Fruit fly (Drosophila melanogaster) whole organism, adult: Measurements from ENCODE around the gene crol.

ENCODE experiments used
- CG11617 ChIP-seq: fragments of 200-800 bp; sonication (Bioruptor generic); optimal IDR thresholded peaks from 2 replicates; lab custom pipeline; 2017; ENCODE audit warnings: mild to moderate bottlenecking, missing biosample characterization, missing genetic modification reagents, missing genetic modification characterization
- CG12768 ChIP-seq: fragments of 200-800 bp; sonication (Bioruptor generic); optimal IDR thresholded peaks from 2 replicates; lab custom pipeline; 2017; ENCODE audit warnings: missing biosample characterization, missing genetic modification characterization, mild to moderate bottlenecking, moderate library complexity, missing genetic modification reagents
- CG14711 ChIP-seq: fragments of 200-800 bp; sonication (Bioruptor generic); optimal IDR thresholded peaks from 2 replicates; lab custom pipeline; 2018; ENCODE audit warnings: missing biosample characterization, mild to moderate bottlenecking, missing genetic modification characterization, moderate library complexity
- CG1620 ChIP-seq: fragments of 200-800 bp; sonication (Bioruptor generic); optimal IDR thresholded peaks from 2 replicates; lab custom pipeline; 2016; ENCODE audit warnings: missing biosample characterization, missing genetic modification characterization
- CG33017 ChIP-seq: fragments of 200-800 bp; sonication (Bioruptor generic); optimal IDR thresholded peaks from 2 replicates; lab custom pipeline; 2018; ENCODE audit warnings: missing biosample characterization, mild to moderate bottlenecking, missing genetic modification characterization, moderate library complexity
- CG5204 ChIP-seq: fragments of 200-800 bp; sonication (Bioruptor generic); optimal IDR thresholded peaks from 2 replicates; lab custom pipeline; 2016; ENCODE audit warnings: missing biosample characterization, missing genetic modification characterization
- CG7045 ChIP-seq: fragments of 200-800 bp; sonication (Bioruptor generic); optimal IDR thresholded peaks from 2 replicates; lab custom pipeline; 2017; ENCODE audit warnings: missing biosample characterization, mild to moderate bottlenecking, missing genetic modification characterization
- CG7101 ChIP-seq: fragments of 200-800 bp; sonication (Bioruptor generic); optimal IDR thresholded peaks from 2 replicates; lab custom pipeline; 2018; ENCODE audit warnings: missing biosample characterization, mild to moderate bottlenecking, missing genetic modification characterization, moderate library complexity
- Clk ChIP-seq: fragments of 200-800 bp; sonication (Bioruptor generic); optimal IDR thresholded peaks from 2 replicates; lab custom pipeline; 2017; ENCODE audit warnings: missing biosample characterization, missing genetic modification characterization
- Crg-1 ChIP-seq: fragments of 200-800 bp; sonication (Bioruptor generic); optimal IDR thresholded peaks from 2 replicates; lab custom pipeline; 2016; ENCODE audit warnings: missing biosample characterization, missing genetic modification characterization
- Hr96 ChIP-seq: fragments of 200-800 bp; sonication (Bioruptor generic); optimal IDR thresholded peaks from 2 replicates; lab custom pipeline; 2016; ENCODE audit warnings: missing biosample characterization, missing genetic modification characterization
- Mnt ChIP-seq: fragments of 200-800 bp; sonication (Bioruptor generic); optimal IDR thresholded peaks from 2 replicates; lab custom pipeline; 2016; ENCODE audit warnings: missing biosample characterization, mild to moderate bottlenecking, missing genetic modification characterization
- bab1 ChIP-seq: fragments of 200-800 bp; sonication (Bioruptor generic); optimal IDR thresholded peaks from 3 replicates; lab custom pipeline; 2019; ENCODE audit warnings: missing biosample characterization, mild to moderate bottlenecking, missing genetic modification characterization, moderate library complexity
- cic ChIP-seq: fragments of 200-800 bp; sonication (Bioruptor generic); optimal IDR thresholded peaks from 2 replicates; lab custom pipeline; 2017; ENCODE audit warnings: missing biosample characterization, mild to moderate bottlenecking, missing genetic modification characterization, moderate library complexity
- cnc ChIP-seq, 2 experiments: fragments of >200 bp; optimal IDR thresholded peaks; 2 replicates each; lab custom pipeline; 2017
- kay ChIP-seq: fragments of 200-800 bp; sonication (Bioruptor generic); peaks from one replicate; lab custom pipeline; 2016; ENCODE audit warnings: missing biosample characterization, missing genetic modification characterization, borderline replicate concordance
- ovo ChIP-seq: fragments of 200-800 bp; sonication (Bioruptor generic); optimal IDR thresholded peaks from 2 replicates; lab custom pipeline; 2016; ENCODE audit warnings: missing biosample characterization, missing genetic modification characterization
- pad ChIP-seq: fragments of 200-800 bp; sonication (Bioruptor generic); optimal IDR thresholded peaks from 3 replicates; lab custom pipeline; 2017; ENCODE audit warnings: missing biosample characterization, missing genetic modification characterization, mild to moderate bottlenecking, moderate library complexity, missing genetic modification reagents
- tj ChIP-seq: fragments of 200-800 bp; sonication (Bioruptor generic); optimal IDR thresholded peaks from 3 replicates; lab custom pipeline; 2017; ENCODE audit warnings: missing biosample characterization, mild to moderate bottlenecking, missing genetic modification characterization, moderate library complexity
- toe ChIP-seq: fragments of 200-800 bp; sonication (Bioruptor generic); optimal IDR thresholded peaks from 2 replicates; lab custom pipeline; 2016; ENCODE audit warnings: missing biosample characterization, missing genetic modification characterization

Gene crol

DNA sequence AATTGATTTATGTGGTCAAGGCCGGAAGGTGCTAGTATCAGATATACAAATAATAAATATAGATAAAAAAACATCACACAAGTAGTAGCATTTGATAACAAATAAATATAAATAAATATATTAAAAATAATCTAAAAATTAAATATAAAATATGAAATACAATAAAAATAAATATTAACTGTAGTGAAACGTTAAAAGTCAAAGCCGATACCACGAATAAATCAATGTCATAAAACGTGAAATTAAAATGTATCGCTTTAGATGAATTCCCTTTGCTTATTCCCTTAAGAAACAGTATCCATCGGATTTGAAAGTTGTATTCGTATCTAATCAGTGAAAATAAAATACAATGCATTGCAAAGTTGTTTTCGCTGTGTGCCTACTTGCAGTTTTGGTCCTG is 25.1 kb upstream of the crol start, which contains the start of gene CG45012:
Gene CG45012, plus strand, starts transcription at position 301 of the 400 bp plus-strand sequence.
- TF ChIP-seq CG33017 (tag; lab: Kevin White, UChicago) (no peak), CG7045 (no peak), CG11617 (GFP tag; lab: Kevin White, UChicago) (no peak), Clk (GFP tag; lab: Kevin White, UChicago) (no peak), CG14711 (no peak), ovo (no peak), CG12768 (no peak), pad (GFP tag; lab: Kevin White, UChicago) (no peak), tj (GFP tag; lab: Kevin White, UChicago) (no peak)

DNA sequence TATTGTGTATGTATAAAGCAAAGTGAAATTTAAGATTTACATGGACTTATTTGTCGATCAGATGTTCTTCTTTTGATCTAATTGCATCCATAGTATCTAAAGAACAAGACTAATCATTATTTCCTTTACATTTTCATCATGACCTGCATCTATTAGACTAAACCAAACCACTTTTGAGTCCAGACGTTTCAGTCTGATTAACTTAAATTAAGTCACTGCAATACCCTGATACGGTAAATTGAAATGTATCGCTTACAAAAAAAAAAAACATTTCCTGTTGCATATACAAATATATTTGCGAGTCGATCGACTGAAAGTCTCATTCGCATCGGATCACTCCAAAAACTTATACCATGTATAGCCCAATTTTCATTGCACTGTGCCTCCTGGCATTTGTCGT is 24.5 kb upstream of the crol start, which contains the start of gene CG45011:
Gene CG45011, plus strand, starts transcription at position 301 of the 400 bp plus-strand sequence.
- TF ChIP-seq toe (no peak), kay (GFP tag; lab: Kevin White, UChicago) (peak; percentile 18), cnc (optimal IDR thresholded peaks at IDR 0.05; lab: Kevin White, UChicago) (no peak)

DNA sequence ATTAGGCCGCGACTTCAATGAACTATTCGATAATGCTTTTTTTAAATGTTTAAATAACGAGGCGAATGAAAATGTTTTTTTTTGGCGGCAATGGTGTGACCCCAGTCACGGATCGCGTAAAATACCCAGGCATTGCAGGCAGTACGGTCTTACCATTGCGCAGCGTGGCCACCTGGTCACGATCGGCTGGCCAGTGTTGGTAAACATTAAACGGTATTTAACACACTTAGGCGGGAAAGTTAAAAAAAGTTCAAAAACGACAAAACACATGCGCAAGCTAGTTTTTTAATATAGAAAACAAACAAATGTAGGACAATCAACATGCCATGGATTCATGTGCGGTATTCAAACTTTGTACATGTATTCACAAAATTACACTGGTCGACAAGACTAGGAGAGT is 20.0 kb upstream of the crol start, which contains the start of gene esc:
Gene esc, minus strand, starts transcription at position 129 of the 400 bp plus-strand sequence.
- TF ChIP-seq toe (no peak), CG33017 (tag; lab: Kevin White, UChicago) (no peak), ovo (peak; percentile 39), Hr96 (no peak), kay (GFP tag; lab: Kevin White, UChicago) (no peak), CG14711 (peak; percentile 13), CG5204 (GFP tag; lab: Kevin White, UChicago) (no peak), bab1 (GFP tag; lab: Kevin White, UChicago) (peak; percentile 50), CG7045 (no peak), CG7101 (tag; lab: Kevin White, UChicago) (peak; percentile 20), cic (GFP tag; lab: Kevin White, UChicago) (no peak), CG11617 (GFP tag; lab: Kevin White, UChicago) (no peak), Mnt (GFP tag; lab: Kevin White, UChicago) (peak; percentile 4), tj (GFP tag; lab: Kevin White, UChicago) (no peak), Crg-1 (GFP tag; lab: Kevin White, UChicago) (peak; percentile 45), CG12768 (no peak), Clk (GFP tag; lab: Kevin White, UChicago) (no peak), CG1620 (GFP tag; lab: Kevin White, UChicago) (peak; percentile 41), pad (GFP tag; lab: Kevin White, UChicago) (peak; percentile 35), cnc (optimal IDR thresholded peaks at IDR 0.05; lab: Kevin White, UChicago) (no peak)

DNA sequence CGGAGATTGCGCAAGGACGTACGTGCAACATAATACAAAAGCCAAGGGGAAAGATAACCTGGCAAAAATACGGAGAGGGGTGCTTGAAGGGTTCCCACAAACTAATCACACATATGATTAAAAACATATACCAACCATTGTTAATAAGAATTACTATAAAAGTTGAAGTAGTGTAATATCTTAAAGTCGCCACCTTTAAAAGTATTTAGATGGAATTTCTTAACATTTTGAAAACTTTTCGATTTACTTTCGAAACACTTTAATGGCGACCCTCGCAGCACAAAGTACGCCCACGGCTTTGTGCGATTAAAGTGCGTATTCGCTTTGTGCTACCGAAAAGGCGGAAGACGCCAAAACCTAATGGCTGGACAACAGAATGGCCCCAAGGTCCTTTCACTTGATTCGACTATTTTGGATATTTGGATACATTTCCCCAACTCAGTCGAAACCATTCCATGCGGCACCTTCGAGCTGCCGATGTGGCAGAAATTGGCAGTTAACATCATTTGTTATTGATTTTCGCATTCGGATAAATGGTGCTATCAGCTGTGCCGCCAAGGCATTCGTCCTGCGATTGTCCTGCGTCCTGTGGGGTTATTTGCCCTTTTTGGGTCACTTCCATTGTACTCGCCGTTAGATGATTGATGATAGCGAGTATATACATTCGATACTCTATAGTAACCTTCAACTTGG is 14.4 kb upstream of the crol start:
- TF ChIP-seq ovo (no peak), CG12768 (no peak), CG1620 (GFP tag; lab: Kevin White, UChicago) (no peak), cnc (optimal IDR thresholded peaks at IDR 0.05; lab: Kevin White, UChicago) (no peak)

DNA sequence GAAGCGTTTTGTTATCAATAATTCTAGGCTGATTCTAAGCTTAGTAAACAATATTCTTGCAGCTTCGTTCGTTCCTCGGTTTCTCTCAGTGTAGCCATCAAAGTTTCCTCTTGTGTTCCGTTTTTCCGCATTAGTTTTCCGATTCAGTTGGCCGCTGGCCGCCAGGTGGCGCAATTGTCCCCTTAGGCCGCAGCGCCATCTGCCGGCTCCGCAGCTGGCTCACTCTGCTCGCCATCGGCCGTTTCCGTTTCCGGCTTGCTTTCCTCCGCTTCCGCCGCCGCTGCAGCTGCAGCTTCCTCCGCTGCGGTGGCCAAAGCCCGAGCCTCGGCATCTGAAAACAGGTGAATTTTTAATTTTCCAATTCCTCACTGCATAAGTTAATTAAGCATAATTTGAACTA is 7.1 kb upstream of the crol start:
- TF ChIP-seq toe (no peak), Crg-1 (GFP tag; lab: Kevin White, UChicago) (no peak), pad (GFP tag; lab: Kevin White, UChicago) (peak; percentile 21), cic (GFP tag; lab: Kevin White, UChicago) (no peak), CG11617 (GFP tag; lab: Kevin White, UChicago) (no peak), CG7045 (peak; percentile 55), kay (GFP tag; lab: Kevin White, UChicago) (no peak), cnc (optimal IDR thresholded peaks at IDR 0.05; lab: Kevin White, UChicago) (no peak), CG1620 (GFP tag; lab: Kevin White, UChicago) (peak; percentile 22), ovo (no peak), Hr96 (peak; percentile 61), Clk (GFP tag; lab: Kevin White, UChicago) (no peak), CG12768 (no peak), CG5204 (GFP tag; lab: Kevin White, UChicago) (peak; percentile 33), CG7101 (tag; lab: Kevin White, UChicago) (no peak), bab1 (GFP tag; lab: Kevin White, UChicago) (peak; percentile 32), CG14711 (no peak), CG33017 (tag; lab: Kevin White, UChicago) (no peak), Mnt (GFP tag; lab: Kevin White, UChicago) (no peak)

DNA sequence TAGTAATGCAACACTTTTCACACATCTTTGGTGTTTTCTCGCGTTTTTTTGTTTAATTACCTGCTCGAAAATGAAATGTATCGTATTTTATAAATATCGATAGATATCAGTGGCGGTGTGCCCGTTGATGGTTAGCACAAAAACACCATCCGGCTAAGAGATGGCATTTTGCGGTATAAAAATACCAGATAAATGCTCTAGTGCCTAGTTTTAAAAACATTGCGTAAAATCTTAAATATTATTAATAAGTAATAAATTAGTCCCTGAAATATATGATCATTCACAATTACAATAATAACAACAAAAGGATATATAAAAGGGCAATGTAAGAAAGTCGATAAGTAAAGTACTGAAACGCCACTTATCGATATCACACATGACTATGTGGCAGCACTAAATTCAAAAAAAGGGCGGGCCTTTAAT is 4.4 kb upstream of the crol start, which contains the start of gene CycY:
Gene CycY, minus strand, starts transcription at position 116 of the 423 bp plus-strand sequence.
- no peak for TF ChIP-seq CG7045
- TF ChIP-seq CG11617 (GFP tag; lab: Kevin White, UChicago): no peak
- TF ChIP-seq kay (GFP tag; lab: Kevin White, UChicago): peak; percentile 11
